Worm (Caenorhabditis elegans) whole organism, young adult: ENCODE data around the gene F35D2.1.

Experiments
- B0336.3 ChIP-seq: fragments of 200-800 bp; sonication (Bioruptor generic); IDR thresholded peaks from 2 replicates; pipeline ENCODE4 v1.3.6; 2022; ENCODE audit warnings: missing genetic modification characterization, missing compliant biosample characterization
- F33H1.4 ChIP-seq: fragments of 200-800 bp; sonication (Bioruptor generic); IDR thresholded peaks from 2 replicates; pipeline ENCODE4 v1.3.6; 2022; ENCODE audit warnings: missing genetic modification reagents, missing genetic modification characterization, missing compliant biosample characterization
- F37B4.10 ChIP-seq: fragments of 200-800 bp; sonication (Bioruptor generic); IDR thresholded peaks from 2 replicates; pipeline ENCODE4 v1.3.6; 2022; ENCODE audit warnings: missing genetic modification characterization, missing compliant biosample characterization
- F55B11.4 ChIP-seq: sonication (generic microtip); optimal IDR thresholded peaks from 2 replicates; lab custom pipeline; 2016; ENCODE audit warnings: missing compliant biosample characterization, missing genetic modification characterization, borderline replicate concordance; ENCODE audit not compliant: insufficient read depth
- T07F8.4 ChIP-seq: sonication (generic microtip); optimal IDR thresholded peaks from 2 replicates; lab custom pipeline; 2016; ENCODE audit warnings: mild to moderate bottlenecking, missing genetic modification characterization, moderate library complexity, missing compliant biosample characterization
- Y67H2A.10 ChIP-seq: fragments of 200-800 bp; sonication (Bioruptor generic); conservative IDR thresholded peaks from 2 replicates; pipeline ENCODE4 v1.3.6; 2022; ENCODE audit warnings: missing genetic modification reagents, missing genetic modification characterization, missing compliant biosample characterization
- ama-1 ChIP-seq, 3 experiments: fragments of 150-350 bp in 1 of 3; sonication (generic microtip) in 2 of 3; optimal IDR thresholded peaks; 2 replicates each; lab custom pipeline; 2014 to 2018; ENCODE audit warnings: missing biosample characterization in 2 of 3, missing genetic modification characterization in 2 of 3, missing genetic modification reagents in 2 of 3
- atf-7 ChIP-seq: sonication (generic microtip); optimal IDR thresholded peaks from 2 replicates; lab custom pipeline; 2017; ENCODE audit warnings: mild to moderate bottlenecking, missing genetic modification characterization, missing compliant biosample characterization
- bed-1 ChIP-seq: fragments of 200-800 bp; sonication (Bioruptor generic); IDR thresholded peaks from 2 replicates; pipeline ENCODE4 v1.3.6; 2022; ENCODE audit warnings: missing genetic modification reagents, missing genetic modification characterization, missing compliant biosample characterization
- bed-2 ChIP-seq: fragments of 200-800 bp; sonication (Bioruptor generic); IDR thresholded peaks from 2 replicates; pipeline ENCODE4 v1.3.6; 2022; ENCODE audit warnings: missing genetic modification reagents, missing genetic modification characterization, missing compliant biosample characterization
- ccch-3 ChIP-seq: fragments of 200-800 bp; sonication (Bioruptor generic); optimal IDR thresholded peaks from 2 replicates; lab custom pipeline; 2018; ENCODE audit warnings: mild to moderate bottlenecking, missing genetic modification characterization, missing compliant biosample characterization
- ceh-40 ChIP-seq: fragments of 200-800 bp; sonication (Bioruptor generic); IDR thresholded peaks from 2 replicates; pipeline ENCODE4 v1.3.6; 2022; ENCODE audit warnings: missing genetic modification characterization, missing compliant biosample characterization
- ceh-91 ChIP-seq: fragments of 200-800 bp; sonication (Bioruptor generic); IDR thresholded peaks from 2 replicates; pipeline ENCODE4 v1.3.6; 2022; ENCODE audit warnings: missing genetic modification reagents, missing genetic modification characterization, missing compliant biosample characterization
- die-1 ChIP-seq: sonication (generic microtip); optimal IDR thresholded peaks from 2 replicates; lab custom pipeline; 2016; ENCODE audit warnings: missing genotype, mild to moderate bottlenecking, missing genetic modification characterization, missing compliant biosample characterization
- efl-1 ChIP-seq: fragments of 150-350 bp; optimal IDR thresholded peaks from 2 replicates; lab custom pipeline; 2014; ENCODE audit warnings: missing biosample characterization, missing genetic modification reagents, missing genetic modification characterization
- ekl-4 ChIP-seq: fragments of 200-800 bp; sonication (Bioruptor generic); IDR thresholded peaks from 2 replicates; pipeline ENCODE4 v1.3.6; 2022; ENCODE audit warnings: missing genetic modification reagents, missing genetic modification characterization, missing compliant biosample characterization
- hlh-12 ChIP-seq: sonication (generic microtip); optimal IDR thresholded peaks from 2 replicates; lab custom pipeline; 2016; ENCODE audit warnings: missing genetic modification characterization, missing compliant biosample characterization
- hlh-26 ChIP-seq: fragments of 200-800 bp; sonication (Bioruptor generic); conservative IDR thresholded peaks from 2 replicates; pipeline ENCODE4 v1.3.6; 2022; ENCODE audit warnings: missing genetic modification reagents, missing genetic modification characterization, missing compliant biosample characterization
- hmg-20 ChIP-seq: fragments of 200-800 bp; sonication (Bioruptor generic); IDR thresholded peaks from 2 replicates; pipeline ENCODE4 v1.3.6; 2022; ENCODE audit warnings: missing genetic modification reagents, missing genetic modification characterization, missing compliant biosample characterization
- hsf-1 ChIP-seq: fragments of 200-800 bp; sonication (Bioruptor generic); IDR thresholded peaks from 2 replicates; pipeline ENCODE4 v1.3.6; 2022; ENCODE audit warnings: missing genetic modification reagents, missing genetic modification characterization, missing compliant biosample characterization
- let-526 ChIP-seq: fragments of 200-800 bp; sonication (Bioruptor generic); IDR thresholded peaks from 2 replicates; pipeline ENCODE4 v1.3.6; 2022; ENCODE audit warnings: missing genetic modification reagents, missing genetic modification characterization, missing compliant biosample characterization
- mes-4 ChIP-seq: sonication (generic microtip); optimal IDR thresholded peaks from 2 replicates; lab custom pipeline; 2016; ENCODE audit warnings: missing genotype, missing genetic modification characterization, missing compliant biosample characterization
- nfyb-1 ChIP-seq: fragments of 200-800 bp; sonication (Bioruptor generic); IDR thresholded peaks from 2 replicates; pipeline ENCODE4 v1.3.6; 2022; ENCODE audit warnings: missing genetic modification reagents, missing genetic modification characterization, missing compliant biosample characterization
- nhr-27 ChIP-seq: fragments of 200-800 bp; sonication (Bioruptor generic); optimal IDR thresholded peaks from 2 replicates; lab custom pipeline; 2018; ENCODE audit warnings: mild to moderate bottlenecking, missing genetic modification characterization, moderate library complexity, missing compliant biosample characterization
- nhr-90 ChIP-seq: sonication (generic microtip); optimal IDR thresholded peaks from 2 replicates; lab custom pipeline; 2016; ENCODE audit warnings: missing genotype, mild to moderate bottlenecking, missing genetic modification characterization, missing compliant biosample characterization
- pha-4 ChIP-seq: fragments of 150-350 bp; sonication (generic microtip); optimal IDR thresholded peaks from 2 replicates; lab custom pipeline; 2014; ENCODE audit warnings: missing biosample characterization, missing genetic modification reagents, missing genetic modification characterization
- sdz-38 ChIP-seq: sonication (generic microtip); optimal IDR thresholded peaks from 2 replicates; lab custom pipeline; 2016; ENCODE audit warnings: missing genotype, missing genetic modification characterization, missing compliant biosample characterization
- sea-2 ChIP-seq: fragments of 200-800 bp; sonication (Bioruptor generic); IDR thresholded peaks from 2 replicates; pipeline ENCODE4 v1.3.6; 2022; ENCODE audit warnings: missing genetic modification characterization, missing compliant biosample characterization
- snpc-1.1 ChIP-seq: sonication (generic microtip); optimal IDR thresholded peaks from 2 replicates; lab custom pipeline; 2017; ENCODE audit warnings: missing genetic modification characterization, mild to moderate bottlenecking, missing compliant biosample characterization, antibody characterized with exemption, moderate library complexity, missing genotype, missing genetic modification reagents; ENCODE audit not compliant: insufficient read depth
- snpc-4 ChIP-seq, 5 experiments: fragments of 150-350 bp in 1 of 5; sonication (generic microtip) in 4 of 5; optimal IDR thresholded peaks; 2 replicates each; lab custom pipeline; 2014 to 2018; ENCODE audit warnings: missing genetic modification characterization in 5 of 5, missing biosample characterization in 3 of 5, antibody characterized with exemption in 2 of 5, mild to moderate bottlenecking in 2 of 5, missing compliant biosample characterization in 2 of 5, missing genotype in 2 of 5, moderate library complexity in 2 of 5, missing genetic modification reagents in 1 of 5
- unc-130 ChIP-seq: sonication (generic microtip); optimal IDR thresholded peaks from 2 replicates; lab custom pipeline; 2016; ENCODE audit warnings: missing genetic modification reagents, missing genetic modification characterization, missing compliant biosample characterization
- xnd-1 ChIP-seq: sonication (generic microtip); optimal IDR thresholded peaks from 2 replicates; lab custom pipeline; 2016; ENCODE audit warnings: missing genotype, missing genetic modification reagents, missing genetic modification characterization, missing compliant biosample characterization
- zfh-2 ChIP-seq: fragments of 200-800 bp; sonication (Bioruptor generic); conservative IDR thresholded peaks from 2 replicates; pipeline ENCODE4 v1.3.6; 2022; ENCODE audit warnings: missing genetic modification reagents, missing genetic modification characterization, missing compliant biosample characterization
- ztf-25 ChIP-seq: fragments of 200-800 bp; sonication (Bioruptor generic); IDR thresholded peaks from 2 replicates; pipeline ENCODE4 v1.3.6; 2022; ENCODE audit warnings: missing genetic modification reagents, missing genetic modification characterization, missing compliant biosample characterization
- ztf-26 ChIP-seq: sonication (generic microtip); optimal IDR thresholded peaks from 2 replicates; lab custom pipeline; 2017; ENCODE audit warnings: missing genetic modification characterization, missing compliant biosample characterization

Gene F35D2.1

ce11 chrII:7544782-7545181, 30.9 kb upstream of the F35D2.1 start:
- TF ChIP-seq atf-7 (tag; lab: Kevin White, UChicago), result no peak
- TF ChIP-seq zfh-2 (GFP tag; lab: Robert Waterston, UW), result peak; percentile 64; the same call in 1 of the 2 replicates
- TF ChIP-seq xnd-1 (tag; lab: Kevin White, UChicago), result no peak

- no peak for TF ChIP-seq T07F8.4 (tag; lab: Kevin White, UChicago)
- TF ChIP-seq xnd-1 (tag; lab: Kevin White, UChicago), result no peak
- no peak for TF ChIP-seq mes-4 (tag; lab: Kevin White, UChicago)
- no peak for TF ChIP-seq ceh-40 (GFP tag; lab: Robert Waterston, UW)
- TF ChIP-seq hlh-12 (tag; lab: Kevin White, UChicago), result no peak
- TF ChIP-seq hmg-20 (GFP tag; lab: Robert Waterston, UW), result no peak
- TF ChIP-seq ztf-26, result no peak
- no peak for TF ChIP-seq sea-2 (GFP tag; lab: Robert Waterston, UW)
- no peak for TF ChIP-seq ztf-25 (GFP tag; lab: Robert Waterston, UW)
- no peak for TF ChIP-seq hsf-1 (GFP tag; lab: Robert Waterston, UW)
- no peak for TF ChIP-seq ccch-3
- TF ChIP-seq atf-7 (tag; lab: Kevin White, UChicago), result no peak
- TF ChIP-seq unc-130, result no peak
- TF ChIP-seq let-526 (GFP tag; lab: Robert Waterston, UW), result no peak
- TF ChIP-seq Y67H2A.10 (GFP tag; lab: Robert Waterston, UW), result no peak
- no peak for TF ChIP-seq ekl-4 (GFP tag; lab: Robert Waterston, UW)
- no peak for TF ChIP-seq sdz-38 (tag; lab: Kevin White, UChicago)
- TF ChIP-seq efl-1 (GFP tag; lab: Kevin White, UChicago), result no peak
- no peak for TF ChIP-seq F55B11.4 (tag; lab: Kevin White, UChicago)
- no peak for TF ChIP-seq pha-4 (tag; lab: Kevin White, UChicago)
These were observed 30.4 kb upstream of the F35D2.1 start for ce11 chrII:7545364-7545763.

ce11 chrII:7547269-7547668, 28.4 kb upstream of the F35D2.1 start:
- TF ChIP-seq ceh-91 (GFP tag; lab: Robert Waterston, UW) (no peak), nfyb-1 (no peak), snpc-4 (GFP tag; optimal IDR thresholded peaks at IDR 0.05; lab: Kevin White, UChicago) (no peak), snpc-4 (tag; optimal IDR thresholded peaks at IDR 0.05; lab: Kevin White, UChicago) (no peak), die-1 (no peak), F37B4.10 (GFP tag; lab: Robert Waterston, UW) (no peak), F33H1.4 (GFP tag; lab: Robert Waterston, UW) (no peak)
- TF ChIP-seq, all 124 proteins: peak for 0

ce11 chrII:7548044-7548443, 27.7 kb upstream of the F35D2.1 start, which contains the start of gene fbxa-224:
Gene fbxa-224, minus strand, starts transcription at chrII:7548144.
- no peak for TF ChIP-seq nhr-90 (tag; lab: Kevin White, UChicago)
- TF ChIP-seq nhr-27 (tag; lab: Kevin White, UChicago), result no peak
- TF ChIP-seq pha-4 (tag; lab: Kevin White, UChicago), result no peak
- TF ChIP-seq bed-1 (GFP tag; lab: Robert Waterston, UW), result no peak
- no peak for TF ChIP-seq hlh-26 (GFP tag; lab: Robert Waterston, UW)
- no peak for TF ChIP-seq ama-1 (optimal IDR thresholded peaks at IDR 0.05; lab: Kevin White, UChicago)
- TF ChIP-seq ama-1 (GFP tag; optimal IDR thresholded peaks at IDR 0.05; lab: Kevin White, UChicago), result no peak
- no peak for TF ChIP-seq B0336.3 (GFP tag; lab: Robert Waterston, UW)
- no peak for TF ChIP-seq bed-2
- no peak for TF ChIP-seq snpc-1.1 (tag; lab: Kevin White, UChicago)
- TF ChIP-seq ekl-4 (GFP tag; lab: Robert Waterston, UW), result no peak
